Fruit fly (Drosophila melanogaster): ENCODE data around the gene CG3156.
A peak's percentile ranks its signal among the peaks of the same experiment; 100 is the strongest.

Gene CG3156

dm6 chrX:496326-496725, 8.6 kb downstream of the CG3156 start, which contains the start of gene svr (continued):
- TF ChIP-seq oc (tag; optimal IDR thresholded peaks at IDR 0.05) (no peak), eyg (GFP tag; optimal IDR thresholded peaks at IDR 0.05) (no peak), CG3065 (GFP tag; optimal IDR thresholded peaks at IDR 0.05) (no peak), nmo (GFP tag; optimal IDR thresholded peaks at IDR 0.05) (no peak), CG9727 (GFP tag; optimal IDR thresholded peaks at IDR 0.05) (no peak), Lpt (GFP tag; optimal IDR thresholded peaks at IDR 0.05) (no peak), HmgZ (tag; optimal IDR thresholded peaks at IDR 0.05) (peak; percentile 47), CG4617 (GFP tag; optimal IDR thresholded peaks at IDR 0.05; ENCODE audit: borderline replicate concordance) (peak; percentile 58), CG9797 (GFP tag; optimal IDR thresholded peaks at IDR 0.05) (peak; percentile 38), seq (GFP tag; IDR thresholded peaks at IDR 0.05) (no peak), CG3995 (GFP tag; optimal IDR thresholded peaks at IDR 0.05) (peak; percentile 89), CG11093 (GFP tag; IDR thresholded peaks at IDR 0.05) (no peak), pb (GFP tag; optimal IDR thresholded peaks at IDR 0.05) (no peak), CG4854 (GFP tag; optimal IDR thresholded peaks at IDR 0.05) (no peak), wdn (GFP tag; IDR thresholded peaks at IDR 0.05) (no peak), vnd (GFP tag; IDR thresholded peaks at IDR 0.05; ENCODE audit: partially characterized antibody) (no peak), CG5953 (GFP tag; IDR thresholded peaks at IDR 0.05) (no peak), CG11398 (GFP tag; optimal IDR thresholded peaks at IDR 0.05) (no peak), pfk (GFP tag; optimal IDR thresholded peaks at IDR 0.05) (no peak), ab (GFP tag; optimal IDR thresholded peaks at IDR 0.05) (no peak), p53 (GFP tag; optimal IDR thresholded peaks at IDR 0.05) (no peak), CG8924 (tag; optimal IDR thresholded peaks at IDR 0.05) (no peak), Ada2b (GFP tag; IDR thresholded peaks at IDR 0.05) (no peak), CG31388 (GFP tag; optimal IDR thresholded peaks at IDR 0.05) (no peak), gcm (GFP tag; optimal IDR thresholded peaks at IDR 0.05) (no peak), stwl (tag; optimal IDR thresholded peaks at IDR 0.05) (peak; percentile 18), MBD-R2 (GFP tag; IDR thresholded peaks at IDR 0.05) (peak; percentile 42), Dfd (GFP tag; optimal IDR thresholded peaks at IDR 0.05) (no peak), Adf1 (GFP tag; IDR thresholded peaks at IDR 0.05) (peak; percentile 77), D (optimal IDR thresholded peaks at IDR 0.05) (no peak), D (GFP tag; optimal IDR thresholded peaks at IDR 0.05) (no peak), CG10267 (tag; optimal IDR thresholded peaks at IDR 0.05) (peak; percentile 37), org-1 (GFP tag; optimal IDR thresholded peaks at IDR 0.05) (no peak), CG4360 (GFP tag; IDR thresholded peaks at IDR 0.05) (no peak), Gsc (GFP tag; IDR thresholded peaks at IDR 0.05) (no peak), ewg (GFP tag; optimal IDR thresholded peaks at IDR 0.05) (peak; percentile 10), Abd-B (GFP tag; optimal IDR thresholded peaks at IDR 0.05) (no peak), CG14710 (tag; optimal IDR thresholded peaks at IDR 0.05) (peak; percentile 45), CG14014 (GFP tag; IDR thresholded peaks at IDR 0.05) (no peak), phol (tag; optimal IDR thresholded peaks at IDR 0.05) (peak; percentile 17), NfI (GFP tag; optimal IDR thresholded peaks at IDR 0.05) (no peak), Fer3 (tag; optimal IDR thresholded peaks at IDR 0.05) (no peak), run (tag; optimal IDR thresholded peaks at IDR 0.05) (no peak), dysf (GFP tag; IDR thresholded peaks at IDR 0.05) (no peak), CG12391 (tag; optimal IDR thresholded peaks at IDR 0.05) (no peak), CG9215 (GFP tag; IDR thresholded peaks at IDR 0.05) (peak; percentile 59), CG42726 (GFP tag; IDR thresholded peaks at IDR 0.05; ENCODE audit: partially characterized antibody) (no peak), HLHmδ (GFP tag; optimal IDR thresholded peaks at IDR 0.05) (no peak), CG6765 (GFP tag; optimal IDR thresholded peaks at IDR 0.05) (no peak), sd (tag; optimal IDR thresholded peaks at IDR 0.05) (no peak), Tbp (GFP tag; optimal IDR thresholded peaks at IDR 0.05) (no peak), Sry-δ (GFP tag; optimal IDR thresholded peaks at IDR 0.05) (peak; percentile 34), Elba2 (GFP tag; optimal IDR thresholded peaks at IDR 0.05) (no peak)

Measured in whole organism, embryonic.